Fruit fly (Drosophila melanogaster): ENCODE data around the gene CecB.

DNA sequence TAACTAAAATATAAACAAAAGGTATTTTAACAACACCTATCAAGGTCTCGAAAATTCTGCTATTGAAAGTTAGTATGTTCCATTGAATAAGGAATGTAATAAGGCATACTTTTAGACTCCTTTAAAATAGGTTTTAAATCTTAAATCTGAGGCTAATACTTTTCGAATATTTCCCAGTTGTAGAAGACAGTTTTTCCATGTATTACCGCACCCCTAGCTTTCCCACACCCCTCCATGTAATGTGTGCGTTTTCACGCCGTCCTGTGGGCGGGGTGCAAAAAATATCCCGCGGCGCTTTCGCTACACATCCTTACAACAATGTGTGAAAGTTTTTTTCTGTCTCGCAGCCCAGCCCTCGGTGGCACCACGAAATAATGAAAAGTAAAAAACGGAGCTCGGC is 11.0 kb upstream of the CecB start:
- TF ChIP-seq Rel (GFP tag; optimal IDR thresholded peaks at IDR 0.05) (no peak), Rel (tag; optimal IDR thresholded peaks at IDR 0.05) (no peak), sv (GFP tag; optimal IDR thresholded peaks at IDR 0.05) (no peak)
